Worm (Caenorhabditis elegans) whole organism, L1 larva: Measurements from ENCODE around the gene sra-33.

ENCODE experiments used
- ama-1 ChIP-seq: fragments of 150-350 bp; optimal IDR thresholded peaks from 2 replicates; lab custom pipeline; 2014
- lin-13 ChIP-seq: fragments of 150-350 bp; optimal IDR thresholded peaks from 2 replicates; lab custom pipeline; 2014; ENCODE audit warnings: missing biosample characterization, missing genetic modification reagents, missing genetic modification characterization

DNA sequence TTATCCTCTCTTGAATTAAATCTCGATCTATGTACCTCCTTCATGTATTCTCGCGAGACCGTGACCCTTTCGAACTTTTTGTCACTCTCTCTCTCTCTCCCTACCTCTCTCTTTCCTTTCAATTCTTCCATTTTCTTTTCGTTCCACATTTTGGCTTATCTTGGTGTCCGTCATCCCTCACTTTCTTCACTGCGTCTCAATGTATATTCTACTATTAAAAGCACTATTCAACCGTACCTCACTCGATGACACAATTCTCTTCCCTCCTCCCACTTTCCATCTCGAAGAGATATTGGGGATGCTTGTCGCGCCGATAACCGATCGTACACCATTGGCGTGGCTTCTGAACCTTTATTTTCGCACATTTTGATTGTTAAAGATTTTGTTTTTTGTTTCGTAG, 26.4 kb downstream of the sra-33 start:
- TF ChIP-seq ama-1 (lab: Kevin White, UChicago) (no peak), lin-13 (GFP tag; lab: Kevin White, UChicago) (no peak)
